Fruit fly (Drosophila melanogaster) whole organism, adult: ENCODE measurements around the gene CG15725.

Experiments used
- CG11617 ChIP-seq: fragments of 200-800 bp; sonication (Bioruptor generic); optimal IDR thresholded peaks from 2 replicates; lab custom pipeline; 2017; ENCODE audit warnings: mild to moderate bottlenecking, missing biosample characterization, missing genetic modification reagents, missing genetic modification characterization
- CG12768 ChIP-seq: fragments of 200-800 bp; sonication (Bioruptor generic); optimal IDR thresholded peaks from 2 replicates; lab custom pipeline; 2017; ENCODE audit warnings: missing biosample characterization, missing genetic modification characterization, mild to moderate bottlenecking, moderate library complexity, missing genetic modification reagents
- CG14711 ChIP-seq: fragments of 200-800 bp; sonication (Bioruptor generic); optimal IDR thresholded peaks from 2 replicates; lab custom pipeline; 2018; ENCODE audit warnings: missing biosample characterization, mild to moderate bottlenecking, missing genetic modification characterization, moderate library complexity
- CG1620 ChIP-seq: fragments of 200-800 bp; sonication (Bioruptor generic); optimal IDR thresholded peaks from 2 replicates; lab custom pipeline; 2016; ENCODE audit warnings: missing biosample characterization, missing genetic modification characterization
- CG33017 ChIP-seq: fragments of 200-800 bp; sonication (Bioruptor generic); optimal IDR thresholded peaks from 2 replicates; lab custom pipeline; 2018; ENCODE audit warnings: missing biosample characterization, mild to moderate bottlenecking, missing genetic modification characterization, moderate library complexity
- CG5204 ChIP-seq: fragments of 200-800 bp; sonication (Bioruptor generic); optimal IDR thresholded peaks from 2 replicates; lab custom pipeline; 2016; ENCODE audit warnings: missing biosample characterization, missing genetic modification characterization
- CG7045 ChIP-seq: fragments of 200-800 bp; sonication (Bioruptor generic); optimal IDR thresholded peaks from 2 replicates; lab custom pipeline; 2017; ENCODE audit warnings: missing biosample characterization, mild to moderate bottlenecking, missing genetic modification characterization
- CG7101 ChIP-seq: fragments of 200-800 bp; sonication (Bioruptor generic); optimal IDR thresholded peaks from 2 replicates; lab custom pipeline; 2018; ENCODE audit warnings: missing biosample characterization, mild to moderate bottlenecking, missing genetic modification characterization, moderate library complexity
- Clk ChIP-seq: fragments of 200-800 bp; sonication (Bioruptor generic); optimal IDR thresholded peaks from 2 replicates; lab custom pipeline; 2017; ENCODE audit warnings: missing biosample characterization, missing genetic modification characterization
- Crg-1 ChIP-seq: fragments of 200-800 bp; sonication (Bioruptor generic); optimal IDR thresholded peaks from 2 replicates; lab custom pipeline; 2016; ENCODE audit warnings: missing biosample characterization, missing genetic modification characterization
- Hr96 ChIP-seq: fragments of 200-800 bp; sonication (Bioruptor generic); optimal IDR thresholded peaks from 2 replicates; lab custom pipeline; 2016; ENCODE audit warnings: missing biosample characterization, missing genetic modification characterization
- Mnt ChIP-seq: fragments of 200-800 bp; sonication (Bioruptor generic); optimal IDR thresholded peaks from 2 replicates; lab custom pipeline; 2016; ENCODE audit warnings: missing biosample characterization, mild to moderate bottlenecking, missing genetic modification characterization
- bab1 ChIP-seq: fragments of 200-800 bp; sonication (Bioruptor generic); optimal IDR thresholded peaks from 3 replicates; lab custom pipeline; 2019; ENCODE audit warnings: missing biosample characterization, mild to moderate bottlenecking, missing genetic modification characterization, moderate library complexity
- cic ChIP-seq: fragments of 200-800 bp; sonication (Bioruptor generic); optimal IDR thresholded peaks from 2 replicates; lab custom pipeline; 2017; ENCODE audit warnings: missing biosample characterization, mild to moderate bottlenecking, missing genetic modification characterization, moderate library complexity
- cnc ChIP-seq, 2 experiments: fragments of >200 bp; optimal IDR thresholded peaks; 2 replicates each; lab custom pipeline; 2017
- kay ChIP-seq: fragments of 200-800 bp; sonication (Bioruptor generic); peaks from one replicate; lab custom pipeline; 2016; ENCODE audit warnings: missing biosample characterization, missing genetic modification characterization, borderline replicate concordance
- ovo ChIP-seq: fragments of 200-800 bp; sonication (Bioruptor generic); optimal IDR thresholded peaks from 2 replicates; lab custom pipeline; 2016; ENCODE audit warnings: missing biosample characterization, missing genetic modification characterization
- pad ChIP-seq: fragments of 200-800 bp; sonication (Bioruptor generic); optimal IDR thresholded peaks from 3 replicates; lab custom pipeline; 2017; ENCODE audit warnings: missing biosample characterization, missing genetic modification characterization, mild to moderate bottlenecking, moderate library complexity, missing genetic modification reagents
- tj ChIP-seq: fragments of 200-800 bp; sonication (Bioruptor generic); optimal IDR thresholded peaks from 3 replicates; lab custom pipeline; 2017; ENCODE audit warnings: missing biosample characterization, mild to moderate bottlenecking, missing genetic modification characterization, moderate library complexity
- toe ChIP-seq: fragments of 200-800 bp; sonication (Bioruptor generic); optimal IDR thresholded peaks from 2 replicates; lab custom pipeline; 2016; ENCODE audit warnings: missing biosample characterization, missing genetic modification characterization

The CG15725 gene

dm6 chrX:12705554-12705953, at the start of gene CG15725:
TSS of gene CG15725 (plus strand) at chrX:12705854.
- TF ChIP-seq kay (GFP tag; lab: Kevin White, UChicago) (no peak), bab1 (GFP tag; lab: Kevin White, UChicago) (no peak), toe (no peak), ovo (no peak), cnc (optimal IDR thresholded peaks at IDR 0.05; lab: Kevin White, UChicago) (no peak), CG1620 (GFP tag; lab: Kevin White, UChicago) (no peak), CG7101 (tag; lab: Kevin White, UChicago) (no peak), CG11617 (GFP tag; lab: Kevin White, UChicago) (no peak)

DNA sequence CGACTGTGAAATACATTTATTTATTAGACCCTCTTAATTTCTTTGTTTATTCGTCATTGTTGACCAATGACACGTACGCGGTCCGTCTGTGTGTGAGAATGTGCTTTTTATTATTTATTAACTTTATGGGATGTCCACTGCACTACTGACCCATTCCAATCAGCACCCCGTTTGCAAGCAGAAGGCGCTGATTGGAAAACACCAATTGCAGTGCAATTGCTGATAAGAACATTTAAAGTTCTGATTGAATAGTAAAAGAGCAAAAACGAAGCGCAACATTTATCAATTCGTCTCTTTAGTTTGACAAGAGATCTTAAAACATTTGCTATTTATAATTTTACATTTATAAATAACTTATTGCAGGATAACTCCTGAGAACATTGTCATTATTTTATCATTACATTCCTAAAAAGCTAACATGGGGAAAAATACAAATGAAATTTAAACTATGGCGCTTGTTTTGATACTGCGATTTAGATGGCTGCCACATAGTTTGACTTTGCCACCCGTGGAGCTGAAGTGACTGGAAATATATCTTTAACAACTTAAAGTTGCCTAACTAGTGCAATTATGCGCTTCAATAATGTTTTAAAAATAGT, 47.2 kb upstream of the CG15725 start:
- no peak for TF ChIP-seq bab1 (GFP tag; lab: Kevin White, UChicago)
- TF ChIP-seq toe, result no peak
- no peak for TF ChIP-seq pad (GFP tag; lab: Kevin White, UChicago)
- TF ChIP-seq CG1620 (GFP tag; lab: Kevin White, UChicago), result no peak
- peak; percentile 90 for TF ChIP-seq kay (GFP tag; lab: Kevin White, UChicago)

DNA sequence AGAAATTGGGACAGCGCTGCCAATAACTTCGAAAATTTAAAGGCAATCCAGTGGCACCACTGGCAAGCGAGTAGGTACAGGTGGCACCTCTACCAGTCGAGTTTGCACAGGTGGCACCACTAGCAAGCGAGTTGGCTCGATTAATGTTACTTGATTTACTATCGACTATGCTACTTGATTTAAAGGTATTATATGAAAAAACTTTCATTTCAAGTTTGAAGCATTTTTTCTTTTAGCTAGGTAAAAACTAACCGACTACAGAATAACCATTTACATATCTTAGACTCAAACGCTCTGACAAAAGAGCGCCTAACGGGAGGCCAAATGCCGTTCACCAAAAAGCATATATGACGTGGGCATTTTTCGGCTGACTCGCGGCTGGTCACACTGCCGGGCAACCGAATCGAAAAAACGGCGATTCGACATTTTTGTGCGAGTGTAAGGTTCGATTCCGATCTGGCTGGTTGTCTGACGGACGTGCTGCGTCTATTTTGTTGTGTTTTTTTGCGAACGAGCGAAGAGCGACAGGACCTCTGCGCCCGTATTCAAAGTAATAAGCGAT, 46.6 kb upstream of the CG15725 start, which contains the start of gene Tis11:
TSS of gene Tis11 (plus strand) at position 417 of the 562 bp plus-strand sequence.
- TF ChIP-seq CG12768 (GFP tag; lab: Kevin White, UChicago) (no peak), Crg-1 (GFP tag; lab: Kevin White, UChicago) (no peak), Hr96 (no peak), toe (peak; percentile 10), CG7045 (GFP tag; lab: Kevin White, UChicago) (no peak), ovo (peak; percentile 83), cic (no peak), cnc (optimal IDR thresholded peaks at IDR 0.05; lab: Kevin White, UChicago) (no peak), kay (GFP tag; lab: Kevin White, UChicago) (no peak), CG1620 (GFP tag; lab: Kevin White, UChicago) (peak; percentile 22), CG14711 (no peak), CG5204 (GFP tag; lab: Kevin White, UChicago) (no peak), pad (GFP tag; lab: Kevin White, UChicago) (no peak), CG11617 (GFP tag; lab: Kevin White, UChicago) (peak; percentile 16), tj (GFP tag; lab: Kevin White, UChicago) (peak; percentile 95), CG33017 (no peak), bab1 (GFP tag; lab: Kevin White, UChicago) (peak; percentile 50), Clk (GFP tag; lab: Kevin White, UChicago) (no peak), CG7101 (tag; lab: Kevin White, UChicago) (peak; percentile 29), Mnt (peak; percentile 61)

DNA sequence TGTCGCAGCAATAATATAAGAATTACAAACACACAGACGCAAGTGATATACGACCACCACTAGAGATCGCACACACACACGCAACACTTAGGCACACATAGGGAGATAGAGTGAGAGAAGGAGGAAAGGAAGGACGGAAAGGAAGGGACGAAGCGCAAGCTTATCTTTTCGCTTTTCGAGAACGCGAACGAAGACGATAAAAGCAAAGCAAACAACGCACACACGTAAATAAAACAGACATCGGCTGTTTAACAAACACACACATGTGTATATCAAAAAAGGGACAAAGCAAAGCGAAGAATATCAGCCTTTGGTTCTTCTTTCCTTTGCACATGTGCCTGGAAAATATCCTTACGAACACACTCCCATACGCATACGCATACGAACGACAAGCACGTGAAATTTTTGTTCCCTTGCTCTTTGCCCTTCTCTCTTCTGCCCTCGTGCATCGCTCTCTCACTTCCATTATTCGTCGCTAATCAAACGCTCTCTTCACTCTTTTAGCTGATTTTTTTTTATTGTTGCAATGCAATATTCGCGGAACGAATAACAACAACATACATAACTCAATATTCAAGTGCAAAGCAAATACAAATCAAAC, 45.5 kb upstream of the CG15725 start:
- TF ChIP-seq Hr96 (no peak), Clk (GFP tag; lab: Kevin White, UChicago) (no peak), pad (GFP tag; lab: Kevin White, UChicago) (peak; percentile 48), Crg-1 (GFP tag; lab: Kevin White, UChicago) (no peak), CG11617 (GFP tag; lab: Kevin White, UChicago) (peak; percentile 21), CG7101 (tag; lab: Kevin White, UChicago) (peak; percentile 59), kay (GFP tag; lab: Kevin White, UChicago) (no peak), bab1 (GFP tag; lab: Kevin White, UChicago) (peak; percentile 24), toe (no peak), cic (peak; percentile 73), CG1620 (GFP tag; lab: Kevin White, UChicago) (no peak), CG12768 (GFP tag; lab: Kevin White, UChicago) (peak; percentile 23), CG14711 (no peak), CG5204 (GFP tag; lab: Kevin White, UChicago) (no peak), ovo (peak; percentile 39), cnc (optimal IDR thresholded peaks at IDR 0.05; lab: Kevin White, UChicago) (no peak), CG33017 (peak; percentile 7), Mnt (peak; percentile 79), tj (GFP tag; lab: Kevin White, UChicago) (peak; percentile 24), CG7045 (GFP tag; lab: Kevin White, UChicago) (no peak)

dm6 chrX:12661435-12661949, 44.2 kb upstream of the CG15725 start:
- TF ChIP-seq cnc (optimal IDR thresholded peaks at IDR 0.05; lab: Kevin White, UChicago) (no peak), CG33017 (no peak), ovo (no peak), Clk (GFP tag; lab: Kevin White, UChicago) (no peak), CG5204 (GFP tag; lab: Kevin White, UChicago) (no peak), Crg-1 (GFP tag; lab: Kevin White, UChicago) (peak; percentile 19), pad (GFP tag; lab: Kevin White, UChicago) (no peak), Hr96 (no peak), CG7101 (tag; lab: Kevin White, UChicago) (peak; percentile 30), bab1 (GFP tag; lab: Kevin White, UChicago) (peak; percentile 31), CG14711 (no peak), kay (GFP tag; lab: Kevin White, UChicago) (peak; percentile 92), cic (peak; percentile 59), CG1620 (GFP tag; lab: Kevin White, UChicago) (no peak), CG7045 (GFP tag; lab: Kevin White, UChicago) (peak; percentile 9), CG11617 (GFP tag; lab: Kevin White, UChicago) (no peak), CG12768 (GFP tag; lab: Kevin White, UChicago) (no peak), toe (no peak), Mnt (peak; percentile 56), tj (GFP tag; lab: Kevin White, UChicago) (peak; percentile 58)
